Worm (Caenorhabditis elegans): Measurements from ENCODE around the gene ncx-8.

The ncx-8 gene

ce11 chrV:4995155-4995554 is 8.2 kb upstream of the ncx-8 start, which contains the start of gene ncx-9:
TSS of gene ncx-9 (minus strand) at chrV:4995255.
- TF ChIP-seq unc-62 (GFP tag; optimal IDR thresholded peaks at IDR 0.05) = no peak

- TF ChIP-seq unc-62 (GFP tag; optimal IDR thresholded peaks at IDR 0.05) = no peak
Observed at ce11 chrV:4983091-4983490, 3.9 kb downstream of the ncx-8 start, which contains the start of gene srsx-13. TSS of gene srsx-13 (minus strand) at chrV:4983191.

ce11 chrV:4980873-4981272 is 6.1 kb downstream of the ncx-8 start, which contains the start of gene srsx-12:
TSS of gene srsx-12 (minus strand) at chrV:4980973.
- TF ChIP-seq unc-62 (GFP tag; optimal IDR thresholded peaks at IDR 0.05) = no peak

- TF ChIP-seq unc-62 (GFP tag; optimal IDR thresholded peaks at IDR 0.05) = no peak
Observed at ce11 chrV:4980094-4980493, 6.9 kb downstream of the ncx-8 start.

- TF ChIP-seq unc-62 (GFP tag; optimal IDR thresholded peaks at IDR 0.05) = no peak
Observed at ce11 chrV:4979060-4979459, 7.9 kb downstream of the ncx-8 start, which contains the start of gene srsx-11. TSS of gene srsx-11 (minus strand) at chrV:4979160.

ce11 chrV:4977539-4977938 is 9.5 kb downstream of the ncx-8 start:
- no peak for TF ChIP-seq unc-62 (GFP tag; optimal IDR thresholded peaks at IDR 0.05)

- no peak for TF ChIP-seq unc-62 (GFP tag; optimal IDR thresholded peaks at IDR 0.05)
Observed at ce11 chrV:4975140-4975539, 11.9 kb downstream of the ncx-8 start, which contains the start of gene F26G5.1. TSS of gene F26G5.1 (plus strand) at chrV:4975478.

ce11 chrV:4974677-4975076 is 12.3 kb downstream of the ncx-8 start, which contains the start of gene srsx-10:
TSS of gene srsx-10 (minus strand) at chrV:4974777.
- no peak for TF ChIP-seq unc-62 (GFP tag; optimal IDR thresholded peaks at IDR 0.05)

ce11 chrV:4972943-4973342 is 14.1 kb downstream of the ncx-8 start, which contains the start of gene srsx-9:
TSS of gene srsx-9 (minus strand) at chrV:4973043.
- TF ChIP-seq unc-62 (GFP tag; optimal IDR thresholded peaks at IDR 0.05) = no peak

ce11 chrV:4969503-4969902 is 17.5 kb downstream of the ncx-8 start:
- TF ChIP-seq unc-62 (GFP tag; optimal IDR thresholded peaks at IDR 0.05) = no peak

ce11 chrV:4968775-4969174 is 18.2 kb downstream of the ncx-8 start:
- TF ChIP-seq unc-62 (GFP tag; optimal IDR thresholded peaks at IDR 0.05) = no peak

ce11 chrV:4967238-4967637 is 19.8 kb downstream of the ncx-8 start:
- no peak for TF ChIP-seq unc-62 (GFP tag; optimal IDR thresholded peaks at IDR 0.05)

- no peak for TF ChIP-seq unc-62 (GFP tag; optimal IDR thresholded peaks at IDR 0.05)
Observed at ce11 chrV:4965790-4966189, 21.2 kb downstream of the ncx-8 start.

ce11 chrV:4964671-4965420 is 22.2 kb downstream of the ncx-8 start:
- TF ChIP-seq unc-62 (GFP tag; optimal IDR thresholded peaks at IDR 0.05) = no peak

- no peak for TF ChIP-seq unc-62 (GFP tag; optimal IDR thresholded peaks at IDR 0.05)
Observed at ce11 chrV:4964020-4964635, 22.9 kb downstream of the ncx-8 start.

ce11 chrV:4963606-4964005 is 23.4 kb downstream of the ncx-8 start:
- no peak for TF ChIP-seq unc-62 (GFP tag; optimal IDR thresholded peaks at IDR 0.05)

ce11 chrV:4962968-4963367 is 24.0 kb downstream of the ncx-8 start, which contains the start of gene tam-1:
TSS of gene tam-1 (minus strand) at chrV:4963102.
- TF ChIP-seq unc-62 (GFP tag; optimal IDR thresholded peaks at IDR 0.05) = no peak

All from whole organism, dauer.